Worm (Caenorhabditis elegans): Measurements from ENCODE around the gene srx-66.

Gene srx-66

DNA sequence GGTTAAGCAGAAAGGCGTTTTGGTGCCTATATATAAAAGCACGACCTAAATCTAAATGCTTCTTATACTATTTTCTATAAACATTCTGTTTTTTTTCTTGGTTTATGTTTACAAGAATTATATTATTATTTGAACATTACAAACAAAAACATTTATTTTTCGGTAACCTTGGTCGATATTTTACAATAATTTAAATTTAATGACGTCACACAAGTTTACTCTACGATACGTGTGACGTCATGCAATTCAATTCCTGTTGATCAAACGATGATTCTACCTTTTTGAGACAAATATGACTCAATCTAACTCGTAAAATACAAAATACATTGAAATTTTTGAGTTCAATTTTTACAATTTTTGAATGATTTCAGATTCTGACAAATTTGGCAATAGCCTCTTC, 23.4 kb upstream of the srx-66 start:
- TF ChIP-seq nhr-237 (tag; optimal IDR thresholded peaks at IDR 0.05) (no peak), unc-39 (tag; optimal IDR thresholded peaks at IDR 0.05) (no peak), nhr-28 (tag; optimal IDR thresholded peaks at IDR 0.05) (no peak), mdl-1 (tag; optimal IDR thresholded peaks at IDR 0.05) (no peak), eor-1 (tag; optimal IDR thresholded peaks at IDR 0.05) (no peak)

DNA sequence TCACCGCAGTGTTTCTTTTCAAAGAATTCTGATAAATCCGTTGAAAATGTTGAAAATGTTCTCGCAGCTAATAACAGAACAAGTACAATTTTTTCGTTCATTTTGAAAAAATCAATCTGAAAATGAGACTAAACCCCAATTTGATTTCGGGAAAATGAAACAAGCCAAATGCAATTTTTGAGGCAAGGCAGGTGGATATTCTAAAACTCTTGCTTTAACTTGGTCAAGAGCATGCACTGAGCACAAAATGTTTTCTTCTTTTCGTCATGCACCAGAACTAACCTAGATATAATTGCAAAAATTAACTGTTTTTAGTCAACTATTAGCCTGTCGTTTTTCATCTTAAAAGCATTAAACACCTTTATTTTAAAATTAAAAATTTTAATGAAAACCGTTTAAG, 19.3 kb upstream of the srx-66 start, which contains the start of gene irld-22:
Gene irld-22 (minus strand): TSS at position 101 of the 400 bp plus-strand sequence.
- TF ChIP-seq lin-15B (tag; optimal IDR thresholded peaks at IDR 0.05) (no peak), nhr-76 (tag; optimal IDR thresholded peaks at IDR 0.05) (no peak), pha-4 (tag; optimal IDR thresholded peaks at IDR 0.05) (no peak), ztf-4 (tag; optimal IDR thresholded peaks at IDR 0.05) (no peak)

DNA sequence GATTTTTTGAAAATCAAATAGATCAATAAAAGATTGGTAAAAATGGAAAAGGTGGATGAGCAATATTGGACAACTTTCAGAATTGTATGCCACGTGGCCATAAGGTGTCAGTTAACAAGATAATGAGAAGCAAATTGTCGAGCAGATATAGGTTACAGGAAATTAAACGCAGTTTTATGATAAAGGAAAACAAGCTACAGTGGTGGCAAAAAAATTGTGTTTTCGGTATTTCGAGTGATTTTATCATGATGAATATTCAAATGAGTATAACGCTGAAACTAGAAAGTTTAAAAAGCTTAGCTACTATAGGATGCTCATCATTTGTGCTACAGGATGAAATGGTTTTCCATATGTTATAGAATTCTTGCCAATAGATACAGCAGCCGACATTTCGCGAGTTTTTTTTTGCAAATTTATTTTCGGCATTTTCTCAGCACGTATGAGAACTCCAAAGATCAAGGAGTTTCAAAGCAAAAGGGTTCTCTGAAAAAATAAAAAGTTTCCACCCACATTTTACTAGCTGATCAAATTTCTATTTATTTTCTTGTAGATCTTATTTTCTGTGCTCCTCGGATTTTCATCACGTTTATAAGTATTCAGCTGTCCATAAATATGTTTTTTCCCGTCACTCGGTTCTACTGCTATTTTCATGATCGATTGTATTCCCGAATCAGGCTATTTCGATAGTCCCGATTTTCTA, 16.8 kb upstream of the srx-66 start, which contains the start of the genes str-229 and srh-190:
Gene str-229 (minus strand): TSS at position 101 of the 700 bp plus-strand sequence.
Gene srh-190 (plus strand): TSS at position 650 of the 700 bp plus-strand sequence.
- TF ChIP-seq ama-1 (optimal IDR thresholded peaks at IDR 0.05) = no peak
- no peak for TF ChIP-seq nhr-11 (tag; optimal IDR thresholded peaks at IDR 0.05)
- TF ChIP-seq zag-1 (tag; optimal IDR thresholded peaks at IDR 0.05) = no peak
- TF ChIP-seq lin-39 (tag; optimal IDR thresholded peaks at IDR 0.05) = no peak
- TF ChIP-seq jun-1 (tag; optimal IDR thresholded peaks at IDR 0.05) = no peak
- TF ChIP-seq skn-1 (tag; optimal IDR thresholded peaks at IDR 0.05) = no peak
- no peak for TF ChIP-seq fkh-10 (GFP tag; optimal IDR thresholded peaks at IDR 0.05)

DNA sequence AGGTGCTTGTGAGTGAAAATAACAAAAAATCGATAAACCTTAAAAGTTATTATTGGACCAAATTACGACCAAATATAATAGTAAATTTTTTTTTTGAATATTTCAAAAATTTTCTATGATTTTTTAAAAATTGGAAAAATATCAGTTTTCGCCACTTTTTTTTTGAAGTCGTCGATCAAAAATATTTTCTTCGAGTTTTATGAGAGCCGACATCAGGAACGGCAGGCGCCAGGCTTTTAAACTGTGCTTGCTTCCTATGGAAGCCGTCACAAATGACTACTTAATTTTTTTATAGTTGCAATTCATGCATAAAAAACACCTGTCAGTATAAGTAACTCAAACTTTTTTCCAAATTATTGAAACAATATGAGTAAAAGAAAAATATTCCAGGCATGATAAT, 16.0 kb upstream of the srx-66 start:
- no peak for TF ChIP-seq mml-1 (tag; optimal IDR thresholded peaks at IDR 0.05)
- TF ChIP-seq nhr-76 (tag; optimal IDR thresholded peaks at IDR 0.05) = no peak
- TF ChIP-seq ceh-28 (tag; optimal IDR thresholded peaks at IDR 0.05) = no peak
- no peak for TF ChIP-seq nhr-43 (tag; optimal IDR thresholded peaks at IDR 0.05; ENCODE audit: poor library complexity, severe bottlenecking)
- TF ChIP-seq ztf-4 (tag; optimal IDR thresholded peaks at IDR 0.05) = no peak
- TF ChIP-seq snpc-4 (tag; optimal IDR thresholded peaks at IDR 0.05) = no peak
- TF ChIP-seq nhr-11 (tag; optimal IDR thresholded peaks at IDR 0.05) = no peak
- TF ChIP-seq ama-1 (optimal IDR thresholded peaks at IDR 0.05) = no peak
- no peak for TF ChIP-seq lin-15B (tag; optimal IDR thresholded peaks at IDR 0.05)
- TF ChIP-seq ztf-11 (tag; optimal IDR thresholded peaks at IDR 0.05) = no peak
- no peak for TF ChIP-seq sea-2 (GFP tag; optimal IDR thresholded peaks at IDR 0.05)
- no peak for TF ChIP-seq elt-3 (tag; optimal IDR thresholded peaks at IDR 0.05)
- TF ChIP-seq skn-1 (tag; optimal IDR thresholded peaks at IDR 0.05) = no peak
- TF ChIP-seq egl-27 (tag; optimal IDR thresholded peaks at IDR 0.05) = no peak
- no peak for TF ChIP-seq nhr-77 (tag; optimal IDR thresholded peaks at IDR 0.05)

DNA sequence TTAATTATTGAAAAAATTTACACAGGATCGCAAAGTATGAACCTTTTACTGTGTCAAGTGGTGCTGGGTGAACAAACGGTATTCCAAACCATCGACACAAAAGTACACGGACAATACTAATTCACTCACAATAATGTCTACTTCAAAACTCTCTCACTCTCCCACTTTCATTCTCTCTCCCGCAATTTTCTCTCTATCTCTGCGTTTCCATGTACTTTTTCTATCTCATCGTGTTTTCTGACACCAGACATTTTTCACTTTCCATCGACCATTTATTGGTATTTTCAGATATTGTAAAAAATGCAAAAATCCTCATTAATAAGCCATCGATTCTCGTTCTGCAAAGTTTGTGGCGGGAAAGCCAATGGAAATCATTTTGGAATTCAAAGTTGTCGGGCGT, 13.5 kb upstream of the srx-66 start, which contains the start of gene nhr-156:
Gene nhr-156 (plus strand): TSS at position 266 of the 400 bp plus-strand sequence.
- TF ChIP-seq mdl-1 (tag; optimal IDR thresholded peaks at IDR 0.05) (no peak), nhr-11 (tag; optimal IDR thresholded peaks at IDR 0.05) (no peak), sea-2 (GFP tag; optimal IDR thresholded peaks at IDR 0.05) (no peak), ceh-9 (tag; optimal IDR thresholded peaks at IDR 0.05) (no peak), egl-5 (tag; optimal IDR thresholded peaks at IDR 0.05) (no peak), nhr-76 (tag; optimal IDR thresholded peaks at IDR 0.05) (no peak), ztf-11 (tag; optimal IDR thresholded peaks at IDR 0.05) (no peak), lin-39 (tag; optimal IDR thresholded peaks at IDR 0.05) (no peak), hmg-11 (tag; optimal IDR thresholded peaks at IDR 0.05) (no peak), aly-2 (tag; optimal IDR thresholded peaks at IDR 0.05) (no peak), ceh-28 (tag; optimal IDR thresholded peaks at IDR 0.05) (no peak), ceh-16 (tag; optimal IDR thresholded peaks at IDR 0.05) (no peak), mml-1 (tag; optimal IDR thresholded peaks at IDR 0.05) (no peak), unc-62 (GFP tag; optimal IDR thresholded peaks at IDR 0.05) (no peak), nhr-28 (tag; optimal IDR thresholded peaks at IDR 0.05) (no peak), elt-2 (tag; optimal IDR thresholded peaks at IDR 0.05) (no peak), fkh-10 (GFP tag; optimal IDR thresholded peaks at IDR 0.05) (no peak)

Data from whole organism, L3 larva.